Fruit fly (Drosophila melanogaster): ENCODE data around the gene CG16820.

Gene CG16820

dm6 chr2L:13222225-13222648, 23.8 kb upstream of the CG16820 start, which contains the start of the genes Ski6 and CG16812 (continued):
- TF ChIP-seq ttk (GFP tag; IDR thresholded peaks at IDR 0.05) (no peak; the same call in 1 of the 2 replicates), CG14014 (GFP tag; IDR thresholded peaks at IDR 0.05) (peak; percentile 53; the same call in 1 of the 2 replicates), CG30020 (tag; optimal IDR thresholded peaks at IDR 0.05) (peak; percentile 81), exex (tag; optimal IDR thresholded peaks at IDR 0.05) (no peak), D19B (GFP tag; optimal IDR thresholded peaks at IDR 0.05) (peak; percentile 10), Scr (GFP tag; IDR thresholded peaks at IDR 0.05; ENCODE audit: partially characterized antibody) (0 out of 2 replicates have a peak, but pooled peaks have one; percentile 37), CG9932 (GFP tag; IDR thresholded peaks at IDR 0.05) (peak; percentile 78), dpn (GFP tag; optimal IDR thresholded peaks at IDR 0.05) (peak; percentile 2 to 80), CG15696 (tag; optimal IDR thresholded peaks at IDR 0.05) (peak; percentile 73), peb (GFP tag; IDR thresholded peaks at IDR 0.05) (0 out of 2 replicates have a peak, but pooled peaks have one; percentile 12), ken (GFP tag; IDR thresholded peaks at IDR 0.05) (peak; percentile 50; the same call in 1 of the 3 replicates), knrl (GFP tag; IDR thresholded peaks at IDR 0.05; ENCODE audit: partially characterized antibody) (no peak), CG7556 (GFP tag; optimal IDR thresholded peaks at IDR 0.05) (peak; percentile 65), pzg (GFP tag; optimal IDR thresholded peaks at IDR 0.05) (peak; percentile 61), CG31224 (GFP tag; IDR thresholded peaks at IDR 0.05) (0 out of 2 replicates have a peak, but pooled peaks have one; percentile 10), H2.0 (GFP tag; IDR thresholded peaks at IDR 0.05) (peak; percentile 68), CG10462 (GFP tag; optimal IDR thresholded peaks at IDR 0.05) (peak; percentile 40), grau (tag; optimal IDR thresholded peaks at IDR 0.05) (peak; percentile 78), Hr3 (GFP tag; optimal IDR thresholded peaks at IDR 0.05) (peak; percentile 71), Fer3 (tag; optimal IDR thresholded peaks at IDR 0.05) (peak; percentile 82), CG3847 (GFP tag; IDR thresholded peaks at IDR 0.05) (peak; percentile 69), CG8281 (tag; optimal IDR thresholded peaks at IDR 0.05) (no peak), CG9817 (tag; optimal IDR thresholded peaks at IDR 0.05) (peak; percentile 78), CG17612 (GFP tag; IDR thresholded peaks at IDR 0.05) (no peak), cg (GFP tag; optimal IDR thresholded peaks at IDR 0.05) (no peak), run (tag; optimal IDR thresholded peaks at IDR 0.05) (peak; percentile 45), CG8290 (GFP tag; optimal IDR thresholded peaks at IDR 0.05) (peak; percentile 37), CG8290 (tag; optimal IDR thresholded peaks at IDR 0.05) (no peak), Mrtf (GFP tag; IDR thresholded peaks at IDR 0.05) (no peak), wor (GFP tag; IDR thresholded peaks at IDR 0.05) (no peak), CG2116 (GFP tag; optimal IDR thresholded peaks at IDR 0.05) (peak; percentile 65), MTF-1 (GFP tag; optimal IDR thresholded peaks at IDR 0.05; ENCODE audit: borderline replicate concordance) (peak; percentile 68), CG11085 (GFP tag; IDR thresholded peaks at IDR 0.05) (0 out of 2 replicates have a peak, but pooled peaks have one; percentile 26), B-H1 (GFP tag; IDR thresholded peaks at IDR 0.05) (peak; percentile 26; the same call in 1 of the 3 replicates), CG15514 (GFP tag; optimal IDR thresholded peaks at IDR 0.05) (peak; percentile 51), MESR4 (GFP tag; optimal IDR thresholded peaks at IDR 0.05) (peak; percentile 41), CG10321 (GFP tag; IDR thresholded peaks at IDR 0.05) (no peak), en (GFP tag; optimal IDR thresholded peaks at IDR 0.05) (peak; percentile 3), CG7786 (GFP tag; optimal IDR thresholded peaks at IDR 0.05) (peak; percentile 12), CG34224 (GFP tag; IDR thresholded peaks at IDR 0.05; ENCODE audit: partially characterized antibody) (0 out of 3 replicates have a peak, but pooled peaks have one; percentile 31), fd64A (GFP tag; optimal IDR thresholded peaks at IDR 0.05) (no peak), Bgb (GFP tag; IDR thresholded peaks at IDR 0.05; ENCODE audit: partially characterized antibody) (no peak), CG2712 (tag; optimal IDR thresholded peaks at IDR 0.05) (peak; percentile 87), ind (GFP tag; optimal IDR thresholded peaks at IDR 0.05) (peak; percentile 72), Nf-YB (GFP tag; optimal IDR thresholded peaks at IDR 0.05) (peak; percentile 47), CG14965 (GFP tag; optimal IDR thresholded peaks at IDR 0.05; ENCODE audit: borderline replicate concordance) (no peak), CG16815 (GFP tag; optimal IDR thresholded peaks at IDR 0.05) (peak; percentile 60), mam (GFP tag; optimal IDR thresholded peaks at IDR 0.05) (no peak), Awh (GFP tag; IDR thresholded peaks at IDR 0.05) (peak; percentile 71), CG9797 (GFP tag; optimal IDR thresholded peaks at IDR 0.05) (peak; percentile 67)

Data from whole organism, embryonic.